Worm (Caenorhabditis elegans) whole organism, late embryonic: ENCODE measurements around the gene T27E4.5.

ENCODE experiments used
- ceh-45 ChIP-seq: fragments of 200-800 bp; sonication (Bioruptor generic); IDR thresholded peaks from 2 replicates; pipeline ENCODE4 v1.3.6; 2022; ENCODE audit warnings: missing genetic modification reagents, missing genetic modification characterization, missing compliant biosample characterization
- ceh-48 ChIP-seq: sonication (generic microtip); optimal IDR thresholded peaks from 2 replicates; lab custom pipeline; 2016; ENCODE audit warnings: missing genetic modification characterization, inconsistent platforms, missing compliant biosample characterization
- dve-1 ChIP-seq: sonication (generic microtip); optimal IDR thresholded peaks from 2 replicates; lab custom pipeline; 2017; ENCODE audit warnings: antibody characterized with exemption, mild to moderate bottlenecking, missing genetic modification characterization, missing compliant biosample characterization
- elt-4 ChIP-seq: sonication (generic microtip); optimal IDR thresholded peaks from 2 replicates; lab custom pipeline; 2016; ENCODE audit warnings: missing genetic modification characterization, missing compliant biosample characterization
- fkh-10 ChIP-seq: fragments of 150-350 bp; optimal IDR thresholded peaks from 2 replicates; lab custom pipeline; 2014; ENCODE audit warnings: missing biosample characterization, missing genetic modification reagents, missing genetic modification characterization
- gmeb-2 ChIP-seq: sonication (generic microtip); optimal IDR thresholded peaks from 2 replicates; lab custom pipeline; 2016; ENCODE audit warnings: missing genetic modification characterization, inconsistent platforms, missing compliant biosample characterization
- hlh-15 ChIP-seq: sonication (generic microtip); optimal IDR thresholded peaks from 2 replicates; lab custom pipeline; 2016; ENCODE audit warnings: missing genetic modification characterization, missing compliant biosample characterization
- lin-11 ChIP-seq: fragments of 200-800 bp; sonication (Bioruptor generic); optimal IDR thresholded peaks from 2 replicates; lab custom pipeline; 2018; ENCODE audit warnings: mild to moderate bottlenecking, missing genetic modification characterization, missing compliant biosample characterization
- nhr-232 ChIP-seq: sonication (generic microtip); optimal IDR thresholded peaks from 2 replicates; lab custom pipeline; 2016; ENCODE audit warnings: missing genetic modification characterization, missing compliant biosample characterization
- pag-3 ChIP-seq: sonication (generic microtip); optimal IDR thresholded peaks from 2 replicates; lab custom pipeline; 2016; ENCODE audit warnings: missing compliant biosample characterization, missing genetic modification characterization, borderline replicate concordance
- pha-2 ChIP-seq: sonication (generic microtip); optimal IDR thresholded peaks from 2 replicates; lab custom pipeline; 2017; ENCODE audit warnings: mild to moderate bottlenecking, missing genetic modification characterization, missing compliant biosample characterization
- sdc-2 ChIP-seq: sonication (generic microtip); optimal IDR thresholded peaks from 2 replicates; lab custom pipeline; 2016; ENCODE audit warnings: missing genotype, missing genetic modification characterization, missing compliant biosample characterization
- sox-4 ChIP-seq: sonication (generic microtip); optimal IDR thresholded peaks from 2 replicates; lab custom pipeline; 2017; ENCODE audit warnings: mild to moderate bottlenecking, missing genetic modification characterization, inconsistent platforms, missing compliant biosample characterization
- syd-9 ChIP-seq: sonication (generic microtip); optimal IDR thresholded peaks from 2 replicates; lab custom pipeline; 2016; ENCODE audit warnings: mild to moderate bottlenecking, missing genetic modification characterization, moderate library complexity, missing compliant biosample characterization
- tbx-2 ChIP-seq: sonication (generic microtip); optimal IDR thresholded peaks from 2 replicates; lab custom pipeline; 2016; ENCODE audit warnings: missing genetic modification characterization, missing compliant biosample characterization
- unc-3 ChIP-seq, 2 experiments: fragments of 200-800 bp in 1 of 2; sonication (Bioruptor generic) in 1 of 2; sonication (generic microtip) in 1 of 2; conservative IDR thresholded peaks in 1 of 2; optimal IDR thresholded peaks in 1 of 2; 2 replicates each; pipeline versions ENCODE4 v1.3.6 to Lab custom; 2016 to 2022; ENCODE audit warnings: missing compliant biosample characterization in 2 of 2, missing genetic modification characterization in 2 of 2, missing genetic modification reagents in 1 of 2

T27E4.5 gene

DNA sequence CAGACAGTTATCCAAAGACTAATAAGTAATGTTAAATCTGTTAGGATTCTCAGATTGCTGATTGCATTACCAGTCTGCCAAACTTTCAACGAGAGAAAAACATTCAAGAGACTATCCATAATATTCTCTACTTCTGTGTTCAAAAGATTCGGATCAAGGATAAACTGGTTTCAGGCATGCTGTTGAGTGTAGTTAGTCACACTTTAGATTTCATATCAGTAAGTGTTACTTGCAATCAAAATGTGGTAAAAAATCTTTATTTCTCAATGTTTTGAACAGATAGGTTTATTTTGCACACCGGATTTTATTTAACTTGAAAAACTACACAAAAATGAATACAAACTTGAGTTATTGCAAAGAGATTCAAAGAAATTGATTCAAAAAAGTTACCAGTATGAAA is 47.5 kb downstream of the T27E4.5 start, which contains the start of gene oac-41:
TSS of gene oac-41 (minus strand) at position 101 of the 400 bp plus-strand sequence.
- no peak for TF ChIP-seq fkh-10 (GFP tag; lab: Kevin White, UChicago)
- TF ChIP-seq lin-11 = no peak
- TF ChIP-seq pha-2 (tag; lab: Kevin White, UChicago) = no peak
- TF ChIP-seq dve-1 (tag; lab: Kevin White, UChicago) = no peak
- no peak for TF ChIP-seq elt-4 (tag; lab: Kevin White, UChicago)
- no peak for TF ChIP-seq sox-4
- no peak for TF ChIP-seq gmeb-2 (tag; lab: Kevin White, UChicago)
- TF ChIP-seq, all 69 proteins: peak for 0

DNA sequence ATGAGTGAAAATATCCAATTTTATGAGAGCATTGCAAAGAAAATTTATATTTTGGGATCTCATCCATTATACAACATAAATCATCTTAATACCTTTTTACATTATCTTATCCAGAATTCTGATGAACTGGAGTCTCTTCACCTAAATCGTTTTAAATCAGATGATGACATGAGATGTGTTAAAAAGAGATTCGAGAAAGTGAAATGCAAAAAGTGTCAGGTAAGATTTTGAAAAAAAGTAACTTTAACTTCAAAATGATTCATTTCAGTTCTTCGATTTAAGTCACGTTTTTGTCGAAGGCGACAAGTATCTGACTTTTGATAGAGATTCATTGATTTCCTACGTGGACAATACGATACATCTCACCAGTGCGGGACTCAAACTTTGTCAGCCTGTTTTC is 50.7 kb downstream of the T27E4.5 start:
- TF ChIP-seq unc-3 (GFP tag; conservative IDR thresholded peaks at IDR 0.05; lab: Robert Waterston, UW) (no peak), unc-3 (tag; optimal IDR thresholded peaks at IDR 0.05; lab: Kevin White, UChicago) (no peak), sdc-2 (no peak), nhr-232 (tag; lab: Kevin White, UChicago) (no peak), tbx-2 (tag; lab: Kevin White, UChicago) (no peak), hlh-15 (tag; lab: Kevin White, UChicago) (no peak), pag-3 (no peak), syd-9 (tag; lab: Kevin White, UChicago) (no peak), ceh-48 (tag; lab: Kevin White, UChicago) (no peak), ceh-45 (no peak)
- TF ChIP-seq, all 69 proteins: peak for 0
